Worm (Caenorhabditis elegans): Measurements from ENCODE around the gene C03B8.3.

The C03B8.3 gene

ce11 chrIII:7736806-7737205 is 24.7 kb downstream of the C03B8.3 start:
- peak; percentile 25 for TF ChIP-seq pha-2 (tag; optimal IDR thresholded peaks at IDR 0.05)
- no peak for TF ChIP-seq ceh-48 (tag; optimal IDR thresholded peaks at IDR 0.05)

- TF ChIP-seq ceh-34 (tag; optimal IDR thresholded peaks at IDR 0.05) (peak; percentile 19), zip-5 (tag; optimal IDR thresholded peaks at IDR 0.05) (no peak)
Observed at ce11 chrIII:7737646-7738258, 25.6 kb downstream of the C03B8.3 start.

- TF ChIP-seq nhr-11 (tag; optimal IDR thresholded peaks at IDR 0.05) = no peak
- no peak for TF ChIP-seq syd-9 (tag; optimal IDR thresholded peaks at IDR 0.05)
- no peak for TF ChIP-seq odd-2 (tag; optimal IDR thresholded peaks at IDR 0.05)
- no peak for TF ChIP-seq ceh-9 (tag; optimal IDR thresholded peaks at IDR 0.05)
- no peak for TF ChIP-seq hlh-6 (tag; optimal IDR thresholded peaks at IDR 0.05)
- TF ChIP-seq zip-5 (tag; optimal IDR thresholded peaks at IDR 0.05) = no peak
- no peak for TF ChIP-seq elt-2 (tag; optimal IDR thresholded peaks at IDR 0.05)
- no peak for TF ChIP-seq ceh-2 (tag; optimal IDR thresholded peaks at IDR 0.05)
- TF ChIP-seq pqm-1 (tag; optimal IDR thresholded peaks at IDR 0.05) = no peak
- no peak for TF ChIP-seq ceh-48 (tag; optimal IDR thresholded peaks at IDR 0.05)
- TF ChIP-seq tbx-2 (tag; optimal IDR thresholded peaks at IDR 0.05) = no peak
- no peak for TF ChIP-seq ahr-1 (tag; optimal IDR thresholded peaks at IDR 0.05)
- TF ChIP-seq T23F11.4 (GFP tag; optimal IDR thresholded peaks at IDR 0.05) = no peak
- TF ChIP-seq madf-2 (tag; optimal IDR thresholded peaks at IDR 0.05) = no peak
- no peak for TF ChIP-seq ceh-34 (tag; optimal IDR thresholded peaks at IDR 0.05)
- no peak for TF ChIP-seq hlh-30 (tag; optimal IDR thresholded peaks at IDR 0.05; ENCODE audit: insufficient read depth)
- no peak for TF ChIP-seq elt-4 (tag; optimal IDR thresholded peaks at IDR 0.05)
- no peak for TF ChIP-seq C08G9.2 (tag; optimal IDR thresholded peaks at IDR 0.05)
Observed at ce11 chrIII:7743183-7743582, 31.1 kb downstream of the C03B8.3 start.

DNA sequence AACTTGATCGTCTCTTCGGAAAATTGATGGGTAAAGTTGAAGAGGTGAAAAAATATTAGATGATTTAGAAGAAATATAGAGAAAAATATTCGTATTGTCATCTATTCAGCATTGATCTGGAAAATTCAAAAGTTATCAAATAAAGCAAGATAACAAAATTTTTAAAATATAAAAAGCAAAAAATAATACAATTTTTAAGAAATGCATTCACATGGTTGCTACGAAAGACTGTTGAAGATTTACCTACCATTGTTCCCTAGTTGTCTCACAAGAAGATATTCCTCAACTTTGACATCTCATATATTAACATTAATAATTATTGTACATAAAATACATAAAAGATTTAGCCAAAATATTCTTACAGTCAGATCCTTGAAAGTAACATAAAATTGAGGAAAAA is 42.2 kb downstream of the C03B8.3 start, which contains the start of gene cdh-3:
TSS of gene cdh-3 (minus strand) at position 101 of the 400 bp plus-strand sequence.
- TF ChIP-seq ets-4 (tag; optimal IDR thresholded peaks at IDR 0.05) = no peak
- no peak for TF ChIP-seq syd-9 (tag; optimal IDR thresholded peaks at IDR 0.05)
- no peak for TF ChIP-seq K09A11.1 (tag; optimal IDR thresholded peaks at IDR 0.05; ENCODE audit: insufficient read depth)
- TF ChIP-seq pat-9 (tag; optimal IDR thresholded peaks at IDR 0.05) = no peak
- TF ChIP-seq hlh-8 (tag; optimal IDR thresholded peaks at IDR 0.05) = no peak
- no peak for TF ChIP-seq sox-2 (GFP tag; IDR thresholded peaks at IDR 0.05)
- no peak for TF ChIP-seq K02D7.2 (tag; optimal IDR thresholded peaks at IDR 0.05)
- TF ChIP-seq pax-1 (tag; optimal IDR thresholded peaks at IDR 0.05) = no peak
- no peak for TF ChIP-seq ceh-6 (GFP tag; optimal IDR thresholded peaks at IDR 0.05)
- TF ChIP-seq fkh-10 (GFP tag; optimal IDR thresholded peaks at IDR 0.05) = no peak
- no peak for TF ChIP-seq unc-86 (tag; optimal IDR thresholded peaks at IDR 0.05)
- TF ChIP-seq fkh-6 (tag; optimal IDR thresholded peaks at IDR 0.05) = no peak

DNA sequence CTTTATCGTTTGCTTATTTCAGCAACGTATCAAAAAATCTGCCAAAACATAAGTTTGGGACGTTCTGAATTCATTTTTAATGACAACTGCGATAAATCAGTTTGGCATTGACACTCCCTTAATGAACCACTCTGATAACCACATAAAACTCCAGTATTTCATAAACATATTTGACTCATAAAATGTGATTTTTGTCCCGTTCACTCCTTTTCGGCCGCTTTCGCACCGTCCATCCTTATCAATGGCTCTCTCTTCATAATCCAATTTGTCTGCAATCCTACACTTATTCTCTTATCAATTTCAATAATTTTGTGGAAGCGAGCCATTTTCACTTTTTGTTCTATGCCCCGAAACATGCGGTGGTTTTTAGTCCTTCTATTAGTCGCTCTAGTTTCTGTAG is 46.5 kb downstream of the C03B8.3 start, which contains the start of gene pcp-1:
TSS of gene pcp-1 (plus strand) at position 342 of the 400 bp plus-strand sequence.
- no peak for TF ChIP-seq ceh-9 (tag; optimal IDR thresholded peaks at IDR 0.05)
- TF ChIP-seq tbx-2 (tag; optimal IDR thresholded peaks at IDR 0.05) = no peak
- TF ChIP-seq madf-2 (tag; optimal IDR thresholded peaks at IDR 0.05) = no peak
- peak; percentile 25 for TF ChIP-seq elt-2 (tag; optimal IDR thresholded peaks at IDR 0.05)

DNA sequence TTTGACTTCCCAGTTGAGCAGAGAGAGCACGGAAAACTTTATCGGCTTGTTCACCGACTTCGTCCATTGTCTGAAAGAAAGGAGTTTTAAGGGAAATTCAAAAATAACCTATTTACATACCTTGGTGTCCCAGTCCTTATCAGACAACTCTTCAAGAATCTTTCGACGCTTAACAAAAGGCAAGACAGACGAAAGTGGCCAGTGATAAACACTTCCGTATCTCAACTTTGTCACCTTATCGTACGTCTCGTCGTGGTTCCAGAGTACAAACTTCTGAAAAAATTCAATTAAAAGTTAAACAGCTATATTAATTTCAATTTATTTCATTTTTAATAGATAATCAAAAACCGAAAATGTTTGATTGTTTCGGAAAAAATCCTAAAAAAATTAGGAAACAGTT is 50.1 kb downstream of the C03B8.3 start:
- TF ChIP-seq C08G9.2 (tag; optimal IDR thresholded peaks at IDR 0.05) (no peak), lin-11 (tag; optimal IDR thresholded peaks at IDR 0.05) (no peak), ceh-24 (tag; optimal IDR thresholded peaks at IDR 0.05) (no peak), sdc-2 (tag; optimal IDR thresholded peaks at IDR 0.05) (no peak), odd-2 (tag; optimal IDR thresholded peaks at IDR 0.05) (no peak), elt-2 (tag; optimal IDR thresholded peaks at IDR 0.05) (peak; percentile 80), dve-1 (tag; optimal IDR thresholded peaks at IDR 0.05) (no peak)
